Worm (Caenorhabditis elegans) whole organism, L2 larva: ENCODE measurements around the gene C17B7.10.

ENCODE experiments used
- lin-13 ChIP-seq: fragments of 150-350 bp; optimal IDR thresholded peaks from 2 replicates; lab custom pipeline; 2014; ENCODE audit warnings: missing biosample characterization, missing genetic modification reagents, missing genetic modification characterization
- lsy-2 ChIP-seq, 2 experiments: fragments of 150-350 bp in 1 of 2; sonication (generic microtip) in 1 of 2; optimal IDR thresholded peaks; 2 replicates each; lab custom pipeline; 2014 to 2017; ENCODE audit warnings: missing biosample characterization in 2 of 2, missing genetic modification characterization in 2 of 2
- nhr-10 ChIP-seq: sonication (generic microtip); optimal IDR thresholded peaks from 2 replicates; lab custom pipeline; 2017; ENCODE audit warnings: missing biosample characterization, missing genetic modification characterization
- nhr-11 ChIP-seq: fragments of 150-350 bp; optimal IDR thresholded peaks from 2 replicates; lab custom pipeline; 2014; ENCODE audit warnings: missing biosample characterization, missing genetic modification characterization
- nhr-23 ChIP-seq: fragments of 150-350 bp; optimal IDR thresholded peaks from 2 replicates; lab custom pipeline; 2014; ENCODE audit warnings: missing biosample characterization, missing genetic modification reagents, missing genetic modification characterization
- nhr-237 ChIP-seq: fragments of 150-350 bp; optimal IDR thresholded peaks from 2 replicates; lab custom pipeline; 2014; ENCODE audit warnings: missing biosample characterization, missing genetic modification characterization
- ztf-11 ChIP-seq: sonication (generic microtip); optimal IDR thresholded peaks from 2 replicates; lab custom pipeline; 2017; ENCODE audit warnings: missing biosample characterization, missing genetic modification characterization

DNA sequence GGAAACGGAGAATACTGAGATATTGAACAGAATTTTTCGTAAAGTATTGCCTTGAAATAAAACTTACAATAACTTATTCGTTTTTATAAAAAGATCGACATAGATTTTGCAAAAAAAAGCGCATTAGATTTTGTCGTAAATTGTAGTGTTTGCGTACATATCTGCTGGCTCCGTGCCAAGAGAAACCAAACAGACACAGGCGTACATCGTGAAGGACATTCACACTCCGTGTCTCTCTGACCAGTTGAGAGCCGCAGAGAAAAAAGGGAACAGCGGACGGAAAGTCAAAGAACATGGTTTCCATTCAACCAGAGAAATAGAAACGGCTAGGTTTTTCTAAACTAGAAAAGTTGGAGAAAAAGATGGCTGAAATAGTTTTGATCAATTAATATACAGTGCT lies 26.5 kb downstream of the C17B7.10 start, which contains the start of gene arrd-19:
- TF ChIP-seq lin-13 (peak; percentile 76), ztf-11 (tag; lab: Kevin White, UChicago) (no peak), nhr-23 (tag; lab: Kevin White, UChicago) (no peak), nhr-11 (tag; lab: Kevin White, UChicago) (no peak), nhr-237 (tag; lab: Kevin White, UChicago) (no peak), lsy-2 (tag; optimal IDR thresholded peaks at IDR 0.05; lab: Kevin White, UChicago) (peak; percentile 41 to 88), nhr-10 (tag; lab: Kevin White, UChicago) (no peak)
